Worm (Caenorhabditis elegans) whole organism, L3 larva: Measurements from ENCODE around the gene ugt-16.

Source experiments
- ZK546.5 ChIP-seq: sonication (generic microtip); optimal IDR thresholded peaks from 2 replicates; lab custom pipeline; 2017; ENCODE audit warnings: missing biosample characterization, missing genetic modification characterization
- ceh-82 ChIP-seq: fragments of 150-350 bp; optimal IDR thresholded peaks from 2 replicates; lab custom pipeline; 2014; ENCODE audit warnings: missing biosample characterization, missing genetic modification characterization
- nhr-11 ChIP-seq: fragments of 150-350 bp; optimal IDR thresholded peaks from 2 replicates; lab custom pipeline; 2014; ENCODE audit warnings: missing biosample characterization, missing genetic modification characterization
- nhr-76 ChIP-seq: fragments of 150-350 bp; sonication (generic microtip); optimal IDR thresholded peaks from 5 replicates; lab custom pipeline; 2014; ENCODE audit warnings: missing biosample characterization, missing genetic modification characterization
- sea-2 ChIP-seq: fragments of 150-350 bp; sonication (generic microtip); optimal IDR thresholded peaks from 4 replicates; lab custom pipeline; 2014; ENCODE audit warnings: missing biosample characterization, missing genetic modification reagents, missing genetic modification characterization

DNA sequence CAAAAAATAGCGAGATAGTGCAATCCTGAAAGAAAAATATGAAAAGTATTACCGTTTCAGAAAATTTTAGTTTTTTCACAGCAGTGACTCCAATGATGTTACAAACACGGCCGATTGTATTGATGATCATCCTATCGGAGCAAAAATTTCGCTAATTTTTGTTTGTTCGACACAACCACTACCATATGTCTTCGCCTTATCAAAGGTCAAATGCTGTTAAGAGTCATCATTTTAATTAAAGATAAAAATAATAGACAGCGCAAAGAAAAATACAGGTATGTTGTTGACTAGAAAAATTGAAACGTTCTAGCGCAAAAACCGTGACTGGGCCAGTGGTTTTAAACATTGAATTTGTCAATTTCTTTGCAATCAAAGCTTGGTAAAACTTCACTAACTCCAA lies 27.5 kb downstream of the ugt-16 start:
- TF ChIP-seq nhr-76 (no peak), sea-2 (GFP tag; lab: Kevin White, UChicago) (no peak), nhr-11 (tag; lab: Kevin White, UChicago) (no peak), ZK546.5 (tag; lab: Kevin White, UChicago) (no peak), ceh-82 (tag; lab: Kevin White, UChicago) (no peak)
